Worm (Caenorhabditis elegans): ENCODE measurements around the gene attf-3.

ce11 chrIII:84372-84771 lies 1.8 kb downstream of the attf-3 start:
- TF ChIP-seq tab-1 (GFP tag; IDR thresholded peaks at IDR 0.05) (no peak), flt-1 (GFP tag; IDR thresholded peaks at IDR 0.05) (no peak), med-1 (GFP tag; optimal IDR thresholded peaks at IDR 0.05; ENCODE audit: insufficient read depth) (no peak)

Measured in whole organism, midembryonic.